Worm (Caenorhabditis elegans) whole organism, early embryonic: ENCODE measurements around the gene F20C5.11.

Source experiments
- aly-1 ChIP-seq: sonication (generic microtip); optimal IDR thresholded peaks from 2 replicates; lab custom pipeline; 2016; ENCODE audit warnings: missing genetic modification characterization, missing compliant biosample characterization
- ama-1 ChIP-seq: fragments of 150-350 bp; optimal IDR thresholded peaks from 2 replicates; lab custom pipeline; 2014
- ceh-13 ChIP-seq: fragments of 200-800 bp; sonication (Bioruptor generic); optimal IDR thresholded peaks from 2 replicates; lab custom pipeline; 2018; ENCODE audit warnings: mild to moderate bottlenecking, missing genetic modification characterization, missing compliant biosample characterization
- ets-7 ChIP-seq: sonication (generic microtip); optimal IDR thresholded peaks from 2 replicates; lab custom pipeline; 2016; ENCODE audit warnings: missing genotype, missing genetic modification characterization, missing compliant biosample characterization
- flt-1 ChIP-seq: fragments of 200-800 bp; sonication (Bioruptor generic); IDR thresholded peaks from 2 replicates; pipeline ENCODE4 v1.3.6; 2022; ENCODE audit warnings: missing genetic modification characterization, missing compliant biosample characterization
- hmbx-1 ChIP-seq: sonication (generic microtip); optimal IDR thresholded peaks from 2 replicates; lab custom pipeline; 2016; ENCODE audit warnings: mild to moderate bottlenecking, missing genetic modification characterization, missing compliant biosample characterization
- hnd-1 ChIP-seq: sonication (generic microtip); optimal IDR thresholded peaks from 2 replicates; lab custom pipeline; 2016; ENCODE audit warnings: missing genetic modification characterization, missing compliant biosample characterization
- pes-1 ChIP-seq: fragments of 200-800 bp; sonication (Bioruptor generic); IDR thresholded peaks from 2 replicates; pipeline ENCODE4 v1.3.6; 2022; ENCODE audit warnings: missing genetic modification reagents, missing genetic modification characterization, missing compliant biosample characterization
- scrt-1 ChIP-seq: fragments of 200-800 bp; sonication (Bioruptor generic); IDR thresholded peaks from 2 replicates; pipeline ENCODE4 v1.3.6; 2022; ENCODE audit warnings: missing genetic modification characterization, missing compliant biosample characterization
- sea-1 ChIP-seq: fragments of 200-800 bp; sonication (Bioruptor generic); conservative IDR thresholded peaks from 2 replicates; pipeline ENCODE4 v1.3.6; 2022; ENCODE audit warnings: missing genetic modification characterization, missing compliant biosample characterization
- tra-4 ChIP-seq: sonication (generic microtip); optimal IDR thresholded peaks from 2 replicates; lab custom pipeline; 2017; ENCODE audit warnings: missing genetic modification characterization, missing compliant biosample characterization

DNA sequence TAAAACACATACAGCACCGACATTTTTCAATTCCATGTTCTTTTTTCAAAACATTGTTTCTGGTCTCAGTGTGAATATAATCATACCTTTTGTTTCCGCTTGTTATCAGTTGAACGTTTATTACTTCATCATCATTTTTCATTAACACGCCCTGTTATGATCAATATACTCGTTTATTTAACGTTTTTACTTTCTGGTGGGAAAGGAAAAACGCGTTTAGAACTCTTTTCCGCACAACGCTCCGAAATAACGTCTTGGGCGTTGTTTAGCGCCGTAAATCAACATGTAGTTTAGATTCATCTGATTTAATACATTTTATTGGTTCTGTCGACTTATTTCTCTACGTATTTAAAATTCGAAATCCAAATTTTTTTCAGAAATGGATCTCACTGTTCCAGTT, 36.5 kb downstream of the F20C5.11 start, which contains the start of gene pgm-3:
- TF ChIP-seq ama-1 (lab: Kevin White, UChicago), result no peak
- TF ChIP-seq ceh-13 (GFP tag; lab: Kevin White, UChicago), result no peak
- TF ChIP-seq flt-1 (GFP tag; lab: Robert Waterston, UW), result no peak
- no peak for TF ChIP-seq tra-4
- no peak for TF ChIP-seq ets-7
- TF ChIP-seq scrt-1 (GFP tag; lab: Robert Waterston, UW), result no peak
- TF ChIP-seq aly-1, result no peak
- TF ChIP-seq hnd-1, result no peak
- TF ChIP-seq hmbx-1 (tag; lab: Kevin White, UChicago), result no peak
- TF ChIP-seq sea-1 (GFP tag; lab: Robert Waterston, UW), result no peak
- no peak for TF ChIP-seq pes-1 (GFP tag; lab: Robert Waterston, UW)
